Fruit fly (Drosophila melanogaster) whole organism, embryonic: ENCODE results near the gene hop.

Experiments used
- Aef1 ChIP-seq: fragments of 200-800 bp; sonication (Bioruptor generic); IDR thresholded peaks from 3 replicates; pipeline ENCODE4 v1.3.6; 2022; ENCODE audit warnings: missing biosample characterization, missing genetic modification characterization
- Blimp-1 ChIP-seq: fragments of 200-800 bp; sonication (Bioruptor generic); optimal IDR thresholded peaks from 3 replicates; lab custom pipeline; 2018; ENCODE audit warnings: missing biosample characterization, missing genetic modification characterization, mild to moderate bottlenecking, moderate library complexity, missing genetic modification reagents
- BtbVII ChIP-seq: fragments of 200-800 bp; sonication (Bioruptor generic); optimal IDR thresholded peaks from 3 replicates; lab custom pipeline; 2017; ENCODE audit warnings: missing biosample characterization, mild to moderate bottlenecking, missing genetic modification characterization
- CG10267 ChIP-seq: fragments of 200-800 bp; sonication (Bioruptor generic); optimal IDR thresholded peaks from 2 replicates; lab custom pipeline; 2018; ENCODE audit warnings: missing biosample characterization, mild to moderate bottlenecking, missing genetic modification characterization, moderate library complexity
- CG10431 ChIP-seq: fragments of 200-800 bp; sonication (Bioruptor generic); optimal IDR thresholded peaks from 3 replicates; lab custom pipeline; 2018; ENCODE audit warnings: missing biosample characterization, mild to moderate bottlenecking, missing genetic modification characterization
- CG11696 ChIP-seq: fragments of 200-800 bp; sonication (Bioruptor generic); IDR thresholded peaks from 2 replicates; pipeline ENCODE4 v1.3.6; 2022; ENCODE audit warnings: missing biosample characterization, missing genetic modification characterization
- CG12236 ChIP-seq: fragments of 200-800 bp; sonication (Bioruptor generic); optimal IDR thresholded peaks from 2 replicates; lab custom pipeline; 2016; ENCODE audit warnings: missing biosample characterization, missing genetic modification characterization
- CG12942 ChIP-seq: fragments of 200-800 bp; sonication (Bioruptor generic); optimal IDR thresholded peaks from 3 replicates; lab custom pipeline; 2016; ENCODE audit warnings: missing biosample characterization, missing genetic modification characterization
- CG13296 ChIP-seq: fragments of 200-800 bp; sonication (Bioruptor generic); optimal IDR thresholded peaks from 3 replicates; lab custom pipeline; 2018; ENCODE audit warnings: missing biosample characterization, mild to moderate bottlenecking, missing genetic modification characterization
- CG14860 ChIP-seq: fragments of 200-800 bp; sonication (Bioruptor generic); IDR thresholded peaks from 3 replicates; pipeline ENCODE4 v1.3.6; 2022; ENCODE audit warnings: missing biosample characterization, missing genetic modification characterization; ENCODE audit not compliant: partially characterized antibody
- CG14965 ChIP-seq: fragments of 200-800 bp; sonication (Bioruptor generic); optimal IDR thresholded peaks from 2 replicates; lab custom pipeline; 2016; ENCODE audit warnings: missing biosample characterization, missing genetic modification characterization, borderline replicate concordance
- CG15073 ChIP-seq: fragments of 200-800 bp; sonication (Bioruptor generic); optimal IDR thresholded peaks from 2 replicates; lab custom pipeline; 2016; ENCODE audit warnings: missing biosample characterization, missing genetic modification characterization
- CG15269 ChIP-seq: fragments of 200-800 bp; sonication (Bioruptor generic); optimal IDR thresholded peaks from 2 replicates; lab custom pipeline; 2018; ENCODE audit warnings: missing biosample characterization, mild to moderate bottlenecking, missing genetic modification characterization, moderate library complexity
- CG1602 ChIP-seq: fragments of 200-800 bp; sonication (Bioruptor generic); optimal IDR thresholded peaks from 3 replicates; lab custom pipeline; 2016; ENCODE audit warnings: missing biosample characterization, missing genetic modification characterization
- CG16815 ChIP-seq: fragments of 200-800 bp; sonication (Bioruptor generic); optimal IDR thresholded peaks from 3 replicates; lab custom pipeline; 2017; ENCODE audit warnings: missing biosample characterization, mild to moderate bottlenecking, missing genetic modification characterization
- CG2120 ChIP-seq: fragments of 200-800 bp; sonication (Bioruptor generic); optimal IDR thresholded peaks from 3 replicates; lab custom pipeline; 2016; ENCODE audit warnings: missing biosample characterization, missing genetic modification characterization
- CG2875 ChIP-seq: fragments of 200-800 bp; sonication (Bioruptor generic); optimal IDR thresholded peaks from 2 replicates; lab custom pipeline; 2017; ENCODE audit warnings: missing biosample characterization, mild to moderate bottlenecking, missing genetic modification characterization, missing genetic modification reagents
- CG4707 ChIP-seq: fragments of 200-800 bp; sonication (Bioruptor generic); optimal IDR thresholded peaks from 2 replicates; lab custom pipeline; 2018; ENCODE audit warnings: missing biosample characterization, mild to moderate bottlenecking, missing genetic modification characterization, moderate library complexity
- CG5245 ChIP-seq: fragments of 200-800 bp; sonication (Bioruptor generic); optimal IDR thresholded peaks from 3 replicates; lab custom pipeline; 2016; ENCODE audit warnings: missing biosample characterization, missing genetic modification characterization
- CG5953 ChIP-seq: fragments of 200-800 bp; sonication (Bioruptor generic); IDR thresholded peaks from 2 replicates; pipeline ENCODE4 v1.3.6; 2022; ENCODE audit warnings: missing biosample characterization, missing genetic modification characterization
- CG6254 ChIP-seq: fragments of 200-800 bp; sonication (Bioruptor generic); optimal IDR thresholded peaks from 3 replicates; lab custom pipeline; 2017; ENCODE audit warnings: mild to moderate bottlenecking, missing biosample characterization, missing genetic modification reagents, missing genetic modification characterization
- CG7271 ChIP-seq: fragments of 200-800 bp; sonication (Bioruptor generic); optimal IDR thresholded peaks from 2 replicates; lab custom pipeline; 2018; ENCODE audit warnings: missing biosample characterization, mild to moderate bottlenecking, missing genetic modification characterization, moderate library complexity
- CG7745 ChIP-seq: fragments of 200-800 bp; sonication (Bioruptor generic); optimal IDR thresholded peaks from 2 replicates; lab custom pipeline; 2018; ENCODE audit warnings: missing biosample characterization, mild to moderate bottlenecking, missing genetic modification characterization, moderate library complexity
- CG7987 ChIP-seq: fragments of 200-800 bp; sonication (Bioruptor generic); optimal IDR thresholded peaks from 2 replicates; lab custom pipeline; 2018; ENCODE audit warnings: missing biosample characterization, mild to moderate bottlenecking, missing genetic modification characterization, moderate library complexity
- CG8478 ChIP-seq: fragments of >200 bp; optimal IDR thresholded peaks from 2 replicates; lab custom pipeline; 2018
- CG8924 ChIP-seq: fragments of 200-800 bp; optimal IDR thresholded peaks from 3 replicates; lab custom pipeline; 2019; ENCODE audit warnings: missing biosample characterization, mild to moderate bottlenecking, missing genetic modification characterization, moderate library complexity
- CkIIα-i1 ChIP-seq: fragments of 200-800 bp; sonication (Bioruptor generic); IDR thresholded peaks from 2 replicates; pipeline ENCODE4 v1.3.6; 2022; ENCODE audit warnings: missing biosample characterization, missing genetic modification characterization
- Dfd ChIP-seq, 2 experiments: fragments of >200 bp; optimal IDR thresholded peaks; 2 replicates each; lab custom pipeline; 2017; ENCODE audit warnings: missing biosample characterization in 2 of 2, missing genetic modification characterization in 2 of 2
- Hsf ChIP-seq: fragments of 200-800 bp; sonication (Bioruptor generic); optimal IDR thresholded peaks from 3 replicates; lab custom pipeline; 2016; ENCODE audit warnings: missing biosample characterization, missing genetic modification characterization
- MBD-R2 ChIP-seq: fragments of 200-800 bp; sonication (Bioruptor generic); IDR thresholded peaks from 2 replicates; pipeline ENCODE4 v1.3.6; 2022; ENCODE audit warnings: missing biosample characterization, missing genetic modification characterization
- Sin3A ChIP-seq: fragments of >200 bp; optimal IDR thresholded peaks from 2 replicates; lab custom pipeline; 2018
- Sry-δ ChIP-seq: fragments of 200-800 bp; sonication (Bioruptor generic); optimal IDR thresholded peaks from 2 replicates; lab custom pipeline; 2016; ENCODE audit warnings: missing biosample characterization, missing genetic modification characterization
- Ssrp ChIP-seq: fragments of 200-800 bp; sonication (Bioruptor generic); optimal IDR thresholded peaks from 2 replicates; lab custom pipeline; 2018; ENCODE audit warnings: missing biosample characterization, mild to moderate bottlenecking, missing genetic modification characterization, moderate library complexity
- Stat92E ChIP-seq, 3 experiments: fragments of >200 bp in 2 of 3; fragments of 200-800 bp in 1 of 3; sonication (Bioruptor generic) in 1 of 3; optimal IDR thresholded peaks; 2 replicates each; lab custom pipeline; 2017 to 2019; ENCODE audit warnings: missing biosample characterization in 3 of 3, missing genetic modification characterization in 3 of 3, mild to moderate bottlenecking in 1 of 3, moderate library complexity in 1 of 3
- Usf ChIP-seq: fragments of 200-800 bp; sonication (Bioruptor generic); optimal IDR thresholded peaks from 2 replicates; lab custom pipeline; 2017; ENCODE audit warnings: missing genotype, missing biosample characterization, missing genetic modification characterization
- Vsx1 ChIP-seq: fragments of 200-800 bp; sonication (Bioruptor generic); optimal IDR thresholded peaks from 2 replicates; lab custom pipeline; 2017; ENCODE audit warnings: missing biosample characterization, mild to moderate bottlenecking, missing genetic modification characterization, missing genetic modification reagents
- ara ChIP-seq: fragments of 200-800 bp; sonication (Bioruptor generic); IDR thresholded peaks from 2 replicates; pipeline ENCODE4 v1.3.6; 2022; ENCODE audit warnings: missing biosample characterization, missing genetic modification characterization
- gem ChIP-seq: fragments of 200-800 bp; sonication (Bioruptor generic); optimal IDR thresholded peaks from 2 replicates; lab custom pipeline; 2019; ENCODE audit warnings: missing biosample characterization, mild to moderate bottlenecking, missing genetic modification characterization, moderate library complexity
- gro ChIP-seq: fragments of 200-800 bp; sonication (Bioruptor generic); optimal IDR thresholded peaks from 2 replicates; lab custom pipeline; 2016; ENCODE audit warnings: missing biosample characterization, missing genetic modification characterization
- hb ChIP-seq: fragments of 200-800 bp; sonication (Bioruptor generic); IDR thresholded peaks from 3 replicates; pipeline ENCODE4 v1.3.6; 2022; ENCODE audit warnings: missing biosample characterization, missing genetic modification characterization; ENCODE audit not compliant: partially characterized antibody
- inv ChIP-seq: fragments of 200-800 bp; sonication (Bioruptor generic); IDR thresholded peaks from 2 replicates; pipeline ENCODE4 v1.3.6; 2022; ENCODE audit warnings: missing biosample characterization, missing genetic modification characterization; ENCODE audit not compliant: partially characterized antibody
- lmd ChIP-seq: fragments of 200-800 bp; sonication (Bioruptor generic); IDR thresholded peaks from 2 replicates; pipeline ENCODE4 v1.3.6; 2022; ENCODE audit warnings: missing biosample characterization, missing genetic modification characterization
- mld ChIP-seq: fragments of 200-800 bp; sonication (Bioruptor generic); IDR thresholded peaks from 3 replicates; pipeline ENCODE4 v1.3.6; 2022; ENCODE audit warnings: missing biosample characterization, missing genetic modification characterization; ENCODE audit not compliant: partially characterized antibody
- nerfin-1 ChIP-seq: fragments of 200-800 bp; sonication (Bioruptor generic); optimal IDR thresholded peaks from 3 replicates; lab custom pipeline; 2019; ENCODE audit warnings: missing biosample characterization, mild to moderate bottlenecking, missing genetic modification characterization, moderate library complexity
- odd ChIP-seq: fragments of 200-800 bp; sonication (Bioruptor generic); optimal IDR thresholded peaks from 2 replicates; lab custom pipeline; 2017; ENCODE audit warnings: missing biosample characterization, mild to moderate bottlenecking, missing genetic modification characterization
- onecut ChIP-seq: fragments of 200-800 bp; sonication (Bioruptor generic); IDR thresholded peaks from 2 replicates; pipeline ENCODE4 v1.3.6; 2022; ENCODE audit warnings: missing biosample characterization, missing genetic modification characterization
- psq ChIP-seq: fragments of 200-800 bp; sonication (Bioruptor generic); optimal IDR thresholded peaks from 2 replicates; lab custom pipeline; 2017; ENCODE audit warnings: missing biosample characterization, missing genetic modification characterization
- sens-2 ChIP-seq: fragments of 200-800 bp; sonication (Bioruptor generic); IDR thresholded peaks from 2 replicates; pipeline ENCODE4 v1.3.6; 2022; ENCODE audit warnings: missing biosample characterization, missing genetic modification characterization
- unpg ChIP-seq: fragments of 200-800 bp; sonication (Bioruptor generic); optimal IDR thresholded peaks from 3 replicates; lab custom pipeline; 2018; ENCODE audit warnings: missing biosample characterization, mild to moderate bottlenecking, missing genetic modification characterization, moderate library complexity
- usp ChIP-seq: fragments of >200 bp; optimal IDR thresholded peaks from 2 replicates; lab custom pipeline; 2017; ENCODE audit warnings: missing biosample characterization, missing genetic modification characterization
- zfh1 ChIP-seq: fragments of 200-800 bp; sonication (Bioruptor generic); IDR thresholded peaks from 3 replicates; pipeline ENCODE4 v1.3.6; 2022; ENCODE audit warnings: missing biosample characterization, missing genetic modification characterization

hop gene

dm6 chrX:11351351-11351750, 16.5 kb downstream of the hop start (continued):
- TF ChIP-seq CG15269 (tag; lab: Kevin White, UChicago) (peak; percentile 95), zfh1 (peak; percentile 96), Sin3A (lab: Kevin White, UChicago) (no peak), CG6254 (GFP tag; lab: Kevin White, UChicago) (peak; percentile 81), nerfin-1 (tag; lab: Kevin White, UChicago) (peak; percentile 79), Dfd (GFP tag; optimal IDR thresholded peaks at IDR 0.05; lab: Kevin White, UChicago) (no peak), CG12942 (GFP tag; lab: Kevin White, UChicago) (peak; percentile 83), ara (GFP tag; lab: Robert Waterston, UW) (peak; percentile 93), psq (GFP tag; lab: Kevin White, UChicago) (peak; percentile 61), CG2875 (GFP tag; lab: Kevin White, UChicago) (peak; percentile 90), lmd (peak; percentile 96), CG11696 (GFP tag; lab: Robert Waterston, UW) (peak; percentile 86), Ssrp (tag; lab: Kevin White, UChicago) (peak; percentile 89), inv (no peak), CG8924 (tag; lab: Kevin White, UChicago) (peak; percentile 88), gro (peak; percentile 86), Sry-δ (GFP tag; lab: Kevin White, UChicago) (peak; percentile 41), CG1602 (GFP tag; lab: Kevin White, UChicago) (peak; percentile 92), CG13296 (peak; percentile 92), CG10431 (GFP tag; lab: Kevin White, UChicago) (peak; percentile 50), CG7745 (tag; lab: Kevin White, UChicago) (no peak), CG14965 (GFP tag; lab: Kevin White, UChicago) (peak; percentile 53), Blimp-1 (GFP tag; lab: Kevin White, UChicago) (peak; percentile 86), CG2120 (peak; percentile 95), hb (GFP tag; lab: Robert Waterston, UW) (no peak), CG15073 (GFP tag; lab: Kevin White, UChicago) (peak; percentile 75), gem (peak; percentile 93), CG5953 (GFP tag; lab: Robert Waterston, UW) (peak; percentile 95), CG4707 (GFP tag; lab: Kevin White, UChicago) (peak; percentile 86), CG5245 (GFP tag; lab: Kevin White, UChicago) (peak; percentile 91), sens-2 (GFP tag; lab: Robert Waterston, UW) (peak; percentile 93), usp (no peak), onecut (GFP tag; lab: Robert Waterston, UW) (peak; percentile 92), mld (no peak), Aef1 (peak; percentile 95), Vsx1 (GFP tag; lab: Kevin White, UChicago) (no peak), BtbVII (GFP tag; lab: Kevin White, UChicago) (peak; percentile 87), unpg (GFP tag; lab: Kevin White, UChicago) (peak; percentile 95), Hsf (peak; percentile 96), CG8478 (lab: Kevin White, UChicago) (no peak), CG12236 (GFP tag; lab: Kevin White, UChicago) (peak; percentile 76), CG14860 (GFP tag; lab: Robert Waterston, UW) (no peak), CG7271 (peak; percentile 54), Usf (GFP tag; lab: Kevin White, UChicago) (peak; percentile 87), Stat92E (GFP tag; optimal IDR thresholded peaks at IDR 0.05; lab: Kevin White, UChicago) (no peak), MBD-R2 (peak; percentile 87), CG10267 (tag; lab: Kevin White, UChicago) (peak; percentile 72), odd (GFP tag; lab: Kevin White, UChicago) (peak; percentile 87), CG7987 (GFP tag; lab: Kevin White, UChicago) (peak; percentile 72), CkIIα-i1 (GFP tag; lab: Robert Waterston, UW) (peak; percentile 72; the same call in 1 of the 2 replicates), CG16815 (GFP tag; lab: Kevin White, UChicago) (peak; percentile 92)
